Fruit fly (Drosophila melanogaster): ENCODE measurements around the gene D19B.

Gene D19B

DNA sequence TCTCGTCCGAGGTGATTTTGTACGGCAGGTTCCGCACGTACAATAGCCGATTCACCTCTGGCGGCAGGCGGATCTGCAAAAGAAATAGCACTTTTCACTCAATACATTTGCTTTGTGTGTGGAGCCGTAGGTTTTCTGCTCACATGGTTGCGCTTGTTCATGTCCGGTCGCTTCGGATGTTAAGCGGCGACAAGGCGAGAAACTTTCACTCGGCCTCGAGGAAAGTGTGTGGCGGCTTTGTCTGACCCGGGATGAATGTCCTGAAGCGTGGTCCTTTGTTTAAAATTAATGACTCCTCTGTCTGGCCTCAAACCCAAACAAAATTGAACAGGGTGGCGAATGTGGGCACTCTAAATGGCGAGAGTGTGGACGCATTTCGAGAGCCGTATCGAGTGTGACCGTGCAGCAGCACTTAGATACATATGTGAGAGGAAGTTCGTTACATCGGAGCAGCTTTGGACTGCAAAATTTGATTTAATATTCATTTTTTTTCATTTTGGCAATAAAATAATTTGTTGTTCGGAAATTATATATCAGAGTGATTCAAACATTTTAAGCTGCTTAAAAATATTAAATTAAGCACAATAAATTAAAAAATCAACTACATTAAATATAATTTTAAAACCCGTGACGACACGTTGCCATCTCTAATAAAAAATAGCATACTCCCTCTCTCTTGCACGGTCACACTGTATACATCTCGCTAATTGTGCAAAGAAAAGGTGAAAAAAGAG lies 8.3 kb upstream of the D19B start, which contains the start of the genes Sf3b6 and Tnpo (continued):
- TF ChIP-seq CG2889 (GFP tag; IDR thresholded peaks at IDR 0.05) (peak; percentile 40; the same call in 1 of the 3 replicates), salm (tag; optimal IDR thresholded peaks at IDR 0.05) (no peak), CG12391 (tag; optimal IDR thresholded peaks at IDR 0.05) (peak; percentile 91), odd (GFP tag; optimal IDR thresholded peaks at IDR 0.05) (no peak), CG16815 (GFP tag; optimal IDR thresholded peaks at IDR 0.05) (peak; percentile 89), Xbp1 (GFP tag; optimal IDR thresholded peaks at IDR 0.05) (peak; percentile 90), Doc2 (GFP tag; IDR thresholded peaks at IDR 0.05) (peak; percentile 55; the same call in 1 of the 2 replicates), CG2199 (GFP tag; IDR thresholded peaks at IDR 0.05) (0 out of 3 replicates have a peak, but pooled peaks have one; percentile 37), Mrtf (GFP tag; IDR thresholded peaks at IDR 0.05) (peak; percentile 81), CG14860 (GFP tag; IDR thresholded peaks at IDR 0.05; ENCODE audit: partially characterized antibody) (peak; percentile 47; the same call in 2 of the 3 replicates), CG15696 (tag; optimal IDR thresholded peaks at IDR 0.05) (peak; percentile 89), Taf1 (GFP tag; IDR thresholded peaks at IDR 0.05) (peak; percentile 68; the same call in 1 of the 2 replicates), seq (GFP tag; IDR thresholded peaks at IDR 0.05) (peak; percentile 77), cwo (GFP tag; optimal IDR thresholded peaks at IDR 0.05) (peak; percentile 68), crol (GFP tag; IDR thresholded peaks at IDR 0.05) (no peak), E2f2 (GFP tag; IDR thresholded peaks at IDR 0.05) (peak; percentile 65), CG11085 (GFP tag; IDR thresholded peaks at IDR 0.05) (peak; percentile 63), bsh (GFP tag; optimal IDR thresholded peaks at IDR 0.05) (no peak), CG3995 (GFP tag; optimal IDR thresholded peaks at IDR 0.05) (peak; percentile 91), Hr39 (optimal IDR thresholded peaks at IDR 0.05) (no peak), kay (GFP tag; optimal IDR thresholded peaks at IDR 0.05) (peak; percentile 67), Dek (tag; optimal IDR thresholded peaks at IDR 0.05) (no peak), unpg (GFP tag; optimal IDR thresholded peaks at IDR 0.05) (no peak), nerfin-1 (tag; optimal IDR thresholded peaks at IDR 0.05) (peak; percentile 67), CG7745 (tag; optimal IDR thresholded peaks at IDR 0.05) (no peak), Lhr (GFP tag; optimal IDR thresholded peaks at IDR 0.05) (peak; percentile 78), Hey (tag; optimal IDR thresholded peaks at IDR 0.05) (no peak), rib (GFP tag; IDR thresholded peaks at IDR 0.05) (no peak), CG31388 (GFP tag; optimal IDR thresholded peaks at IDR 0.05) (peak; percentile 49), Atf-2 (GFP tag; optimal IDR thresholded peaks at IDR 0.05) (peak; percentile 55), CG9609 (GFP tag; optimal IDR thresholded peaks at IDR 0.05) (peak; percentile 81), tx (GFP tag; optimal IDR thresholded peaks at IDR 0.05) (peak; percentile 62), Meics (GFP tag; optimal IDR thresholded peaks at IDR 0.05) (peak; percentile 85), Scr (GFP tag; IDR thresholded peaks at IDR 0.05; ENCODE audit: partially characterized antibody) (peak; percentile 74), CG12942 (GFP tag; optimal IDR thresholded peaks at IDR 0.05) (peak; percentile 83), Med (GFP tag) (peak; percentile 84), jigr1 (GFP tag; IDR thresholded peaks at IDR 0.05) (peak; percentile 85), inv (GFP tag; IDR thresholded peaks at IDR 0.05; ENCODE audit: partially characterized antibody) (peak; percentile 48; the same call in 1 of the 2 replicates), fru (optimal IDR thresholded peaks at IDR 0.05) (no peak), CG12219 (GFP tag; optimal IDR thresholded peaks at IDR 0.05) (no peak), ATbp (GFP tag; optimal IDR thresholded peaks at IDR 0.05) (no peak), Atf3 (GFP tag; optimal IDR thresholded peaks at IDR 0.05) (peak; percentile 58), CG18476 (GFP tag; optimal IDR thresholded peaks at IDR 0.05) (peak; percentile 67), CG7839 (tag; optimal IDR thresholded peaks at IDR 0.05) (no peak), CG7556 (GFP tag; optimal IDR thresholded peaks at IDR 0.05) (no peak), MESR4 (GFP tag; optimal IDR thresholded peaks at IDR 0.05) (peak; percentile 53), Bteb2 (GFP tag; optimal IDR thresholded peaks at IDR 0.05) (peak; percentile 75), CG8359 (GFP tag; optimal IDR thresholded peaks at IDR 0.05; ENCODE audit: borderline replicate concordance) (no peak), peb (GFP tag; IDR thresholded peaks at IDR 0.05) (peak; percentile 70), tgo (GFP tag; IDR thresholded peaks at IDR 0.05) (peak; percentile 86)

All from whole organism, embryonic.